Fruit fly (Drosophila melanogaster): ENCODE data around the gene alpha-Est10.

The alpha-Est10 gene

dm6 chr3R:7474616-7475120 is 19.0 kb downstream of the alpha-Est10 start (continued):
- peak; percentile 62 for TF ChIP-seq zf30C (GFP tag; optimal IDR thresholded peaks at IDR 0.05)
- peak; percentile 58 for TF ChIP-seq Ptx1 (GFP tag; IDR thresholded peaks at IDR 0.05)
- TF ChIP-seq ATbp (GFP tag; optimal IDR thresholded peaks at IDR 0.05), result peak; percentile 64
- peak; percentile 35 for TF ChIP-seq CG18476 (GFP tag; optimal IDR thresholded peaks at IDR 0.05)
- TF ChIP-seq crc (GFP tag; optimal IDR thresholded peaks at IDR 0.05), result peak; percentile 1
- no peak for TF ChIP-seq pita (GFP tag; optimal IDR thresholded peaks at IDR 0.05)
- no peak for TF ChIP-seq disco-r (GFP tag; optimal IDR thresholded peaks at IDR 0.05)
- TF ChIP-seq sd (tag; optimal IDR thresholded peaks at IDR 0.05), result no peak
- no peak for TF ChIP-seq eve (GFP tag; optimal IDR thresholded peaks at IDR 0.05)
- peak; percentile 24; the same call in 1 of the 2 replicates for TF ChIP-seq CG31224 (GFP tag; IDR thresholded peaks at IDR 0.05)
- peak; percentile 1 for TF ChIP-seq p53 (GFP tag; optimal IDR thresholded peaks at IDR 0.05)
- no peak for TF ChIP-seq Dfd (GFP tag; optimal IDR thresholded peaks at IDR 0.05)
- TF ChIP-seq CG10543 (GFP tag; optimal IDR thresholded peaks at IDR 0.05), result peak; percentile 100
- TF ChIP-seq lov (optimal IDR thresholded peaks at IDR 0.05), result no peak
- peak; percentile 88 for TF ChIP-seq lov (GFP tag; IDR thresholded peaks at IDR 0.05)
- peak; percentile 80 for TF ChIP-seq odd (GFP tag; optimal IDR thresholded peaks at IDR 0.05)
- peak; percentile 78 for TF ChIP-seq CG6175 (GFP tag; IDR thresholded peaks at IDR 0.05)
- TF ChIP-seq BtbVII (GFP tag; optimal IDR thresholded peaks at IDR 0.05), result peak; percentile 9
- peak; percentile 46 for TF ChIP-seq da (GFP tag; optimal IDR thresholded peaks at IDR 0.05)
- TF ChIP-seq Hsf (GFP tag; optimal IDR thresholded peaks at IDR 0.05), result peak; percentile 29
- peak; percentile 30 for TF ChIP-seq twi (tag; optimal IDR thresholded peaks at IDR 0.05)
- TF ChIP-seq CrebB (tag; optimal IDR thresholded peaks at IDR 0.05), result peak; percentile 81
- TF ChIP-seq CG6854 (GFP tag; optimal IDR thresholded peaks at IDR 0.05), result peak; percentile 57
- TF ChIP-seq abd-A (tag; optimal IDR thresholded peaks at IDR 0.05), result peak; percentile 89
- TF ChIP-seq tna (GFP tag; IDR thresholded peaks at IDR 0.05; ENCODE audit: partially characterized antibody), result peak; percentile 97
- TF ChIP-seq CG1024 (GFP tag; IDR thresholded peaks at IDR 0.05), result peak; percentile 62; the same call in 1 of the 2 replicates
- peak; percentile 79 for TF ChIP-seq nau (GFP tag; optimal IDR thresholded peaks at IDR 0.05)
- TF ChIP-seq CG2678 (tag; optimal IDR thresholded peaks at IDR 0.05), result peak; percentile 44
- peak; percentile 65 for TF ChIP-seq CG15514 (GFP tag; optimal IDR thresholded peaks at IDR 0.05)
- peak; percentile 33; the same call in 1 of the 2 replicates for TF ChIP-seq ranshi (GFP tag; IDR thresholded peaks at IDR 0.05)
- TF ChIP-seq CG7786 (GFP tag; optimal IDR thresholded peaks at IDR 0.05), result peak; percentile 13
- peak; percentile 80 for TF ChIP-seq Adf1 (GFP tag; IDR thresholded peaks at IDR 0.05)
- TF ChIP-seq CG4328 (GFP tag; optimal IDR thresholded peaks at IDR 0.05), result peak; percentile 90
- peak; percentile 39; the same call in 1 of the 2 replicates for TF ChIP-seq CG14441 (GFP tag; IDR thresholded peaks at IDR 0.05)
- TF ChIP-seq tio (GFP tag; optimal IDR thresholded peaks at IDR 0.05), result no peak
- TF ChIP-seq ftz-f1 (GFP tag; optimal IDR thresholded peaks at IDR 0.05), result peak; percentile 45
- peak; percentile 97 for TF ChIP-seq CG13894 (tag; optimal IDR thresholded peaks at IDR 0.05)
- TF ChIP-seq ab (GFP tag; optimal IDR thresholded peaks at IDR 0.05), result no peak
- TF ChIP-seq yki (optimal IDR thresholded peaks at IDR 0.05), result no peak
- peak; percentile 52 for TF ChIP-seq Xbp1 (GFP tag; optimal IDR thresholded peaks at IDR 0.05)
- TF ChIP-seq B-H2 (GFP tag; optimal IDR thresholded peaks at IDR 0.05), result peak; percentile 96
- peak; percentile 37 for TF ChIP-seq slp2 (GFP tag; optimal IDR thresholded peaks at IDR 0.05)
- no peak for TF ChIP-seq CG16815 (GFP tag; optimal IDR thresholded peaks at IDR 0.05)
- peak; percentile 99 for TF ChIP-seq CG7963 (GFP tag; IDR thresholded peaks at IDR 0.05; ENCODE audit: partially characterized antibody)
- TF ChIP-seq z (GFP tag; IDR thresholded peaks at IDR 0.05), result peak; percentile 53; the same call in 1 of the 3 replicates
- TF ChIP-seq oc (tag; optimal IDR thresholded peaks at IDR 0.05), result peak; percentile 88
- peak; percentile 98 for TF ChIP-seq CG14860 (GFP tag; IDR thresholded peaks at IDR 0.05; ENCODE audit: partially characterized antibody)
- TF ChIP-seq dmrt99B (tag; optimal IDR thresholded peaks at IDR 0.05), result peak; percentile 48
- peak; percentile 1 for TF ChIP-seq trem (tag; optimal IDR thresholded peaks at IDR 0.05)
- TF ChIP-seq CG10147 (GFP tag; optimal IDR thresholded peaks at IDR 0.05), result peak; percentile 25
